Worm (Caenorhabditis elegans): ENCODE data around the gene gpla-1.

- TF ChIP-seq snpc-4 (tag; optimal IDR thresholded peaks at IDR 0.05) (no peak), elt-3 (tag; optimal IDR thresholded peaks at IDR 0.05) (no peak), lin-13 (tag; optimal IDR thresholded peaks at IDR 0.05) (no peak), nhr-237 (tag; optimal IDR thresholded peaks at IDR 0.05) (no peak), lin-32 (GFP tag; optimal IDR thresholded peaks at IDR 0.05) (no peak), nhr-12 (tag; optimal IDR thresholded peaks at IDR 0.05) (no peak)
Measured at ce11 chrV:11887988-11888499, 49.6 kb downstream of the gpla-1 start, which contains the start of gene adh-1.
